Fruit fly (Drosophila melanogaster) whole organism, embryonic: ENCODE measurements around the gene CG1246.

ENCODE experiments used
- Adf1 ChIP-seq: fragments of 200-800 bp; sonication (Bioruptor generic); IDR thresholded peaks from 2 replicates; pipeline ENCODE4 v1.3.6; 2022; ENCODE audit warnings: missing biosample characterization, missing genetic modification characterization
- Antp ChIP-seq: fragments of 200-800 bp; sonication (Bioruptor generic); optimal IDR thresholded peaks from 3 replicates; lab custom pipeline; 2016; ENCODE audit warnings: missing biosample characterization, missing genetic modification characterization
- Bgb ChIP-seq: fragments of 200-800 bp; sonication (Bioruptor generic); IDR thresholded peaks from 2 replicates; pipeline ENCODE4 v1.3.6; 2022; ENCODE audit warnings: missing biosample characterization, missing genetic modification characterization; ENCODE audit not compliant: partially characterized antibody
- Bteb2 ChIP-seq: fragments of 200-800 bp; sonication (Bioruptor generic); optimal IDR thresholded peaks from 2 replicates; lab custom pipeline; 2016; ENCODE audit warnings: missing biosample characterization, missing genetic modification characterization
- CG10654 ChIP-seq: fragments of 200-800 bp; sonication (Bioruptor generic); optimal IDR thresholded peaks from 2 replicates; lab custom pipeline; 2016; ENCODE audit warnings: missing biosample characterization, missing genetic modification characterization
- CG17359 ChIP-seq: fragments of 200-800 bp; sonication (Bioruptor generic); optimal IDR thresholded peaks from 3 replicates; lab custom pipeline; 2018; ENCODE audit warnings: missing biosample characterization, mild to moderate bottlenecking, missing genetic modification characterization, moderate library complexity
- CG1832 ChIP-seq: fragments of 200-800 bp; sonication (Bioruptor generic); optimal IDR thresholded peaks from 2 replicates; lab custom pipeline; 2017; ENCODE audit warnings: missing biosample characterization, mild to moderate bottlenecking, missing genetic modification characterization, inconsistent platforms
- CG32772 ChIP-seq: fragments of 200-800 bp; sonication (Bioruptor generic); IDR thresholded peaks from 2 replicates; pipeline ENCODE4 v1.3.6; 2022; ENCODE audit warnings: missing biosample characterization, missing genetic modification characterization
- CG3847 ChIP-seq: fragments of 200-800 bp; sonication (Bioruptor generic); IDR thresholded peaks from 2 replicates; pipeline ENCODE4 v1.3.6; 2022; ENCODE audit warnings: missing biosample characterization, missing genetic modification characterization
- CG5953 ChIP-seq: fragments of 200-800 bp; sonication (Bioruptor generic); IDR thresholded peaks from 2 replicates; pipeline ENCODE4 v1.3.6; 2022; ENCODE audit warnings: missing biosample characterization, missing genetic modification characterization
- CG6272 ChIP-seq: fragments of 200-800 bp; sonication (Bioruptor generic); IDR thresholded peaks from 2 replicates; pipeline ENCODE4 v1.3.6; 2022; ENCODE audit warnings: missing biosample characterization, missing genetic modification characterization
- CG6791 ChIP-seq: fragments of 200-800 bp; sonication (Bioruptor generic); IDR thresholded peaks from 3 replicates; pipeline ENCODE4 v1.3.6; 2022; ENCODE audit warnings: missing biosample characterization, missing genetic modification characterization; ENCODE audit not compliant: partially characterized antibody
- D ChIP-seq, 2 experiments: fragments of 200-800 bp in 1 of 2; fragments of >200 bp in 1 of 2; sonication (Bioruptor generic) in 1 of 2; optimal IDR thresholded peaks; 2 replicates in 1 of 2; 3 replicates in 1 of 2; lab custom pipeline; 2017; ENCODE audit warnings: mild to moderate bottlenecking in 1 of 2, missing biosample characterization in 1 of 2, missing genetic modification characterization in 1 of 2, missing genetic modification reagents in 1 of 2
- D19A ChIP-seq: fragments of 200-800 bp; optimal IDR thresholded peaks from 3 replicates; lab custom pipeline; 2019; ENCODE audit warnings: missing biosample characterization, mild to moderate bottlenecking, missing genetic modification characterization, moderate library complexity
- Dfd ChIP-seq, 2 experiments: fragments of >200 bp; optimal IDR thresholded peaks; 2 replicates each; lab custom pipeline; 2017; ENCODE audit warnings: missing biosample characterization in 2 of 2, missing genetic modification characterization in 2 of 2
- E2f1 ChIP-seq: fragments of 200-800 bp; sonication (Bioruptor generic); IDR thresholded peaks from 2 replicates; pipeline ENCODE4 v1.3.6; 2022; ENCODE audit warnings: missing biosample characterization, missing genetic modification characterization
- ERR ChIP-seq: fragments of 200-800 bp; sonication (Bioruptor generic); optimal IDR thresholded peaks from 2 replicates; lab custom pipeline; 2016; ENCODE audit warnings: missing biosample characterization, missing genetic modification characterization
- Gsc ChIP-seq: fragments of 200-800 bp; sonication (Bioruptor generic); IDR thresholded peaks from 2 replicates; pipeline ENCODE4 v1.3.6; 2022; ENCODE audit warnings: missing biosample characterization, missing genetic modification characterization
- HmgZ ChIP-seq: fragments of 200-800 bp; sonication (Bioruptor generic); optimal IDR thresholded peaks from 2 replicates; lab custom pipeline; 2018; ENCODE audit warnings: missing biosample characterization, mild to moderate bottlenecking, missing genetic modification characterization
- Med ChIP-seq: fragments of 200-800 bp; sonication (Bioruptor generic); peaks from one replicate; lab custom pipeline; 2016; ENCODE audit warnings: missing biosample characterization, missing genetic modification characterization, mild to moderate bottlenecking, inconsistent platforms, moderate library complexity
- Oli ChIP-seq: fragments of 200-800 bp; sonication (Bioruptor generic); optimal IDR thresholded peaks from 2 replicates; lab custom pipeline; 2018; ENCODE audit warnings: missing biosample characterization, mild to moderate bottlenecking, missing genetic modification characterization, moderate library complexity
- Sox102F ChIP-seq: fragments of 200-800 bp; sonication (Bioruptor generic); optimal IDR thresholded peaks from 2 replicates; lab custom pipeline; 2018; ENCODE audit warnings: missing biosample characterization, mild to moderate bottlenecking, missing genetic modification characterization, moderate library complexity
- ab ChIP-seq: fragments of 200-800 bp; sonication (Bioruptor generic); optimal IDR thresholded peaks from 2 replicates; lab custom pipeline; 2016; ENCODE audit warnings: missing biosample characterization, missing genetic modification characterization
- br ChIP-seq: fragments of >200 bp; optimal IDR thresholded peaks from 2 replicates; lab custom pipeline; 2017
- cad ChIP-seq: fragments of >200 bp; optimal IDR thresholded peaks from 2 replicates; lab custom pipeline; 2017; ENCODE audit warnings: missing biosample characterization, missing genetic modification characterization
- chn ChIP-seq: fragments of 200-800 bp; sonication (Bioruptor generic); optimal IDR thresholded peaks from 2 replicates; lab custom pipeline; 2016; ENCODE audit warnings: missing biosample characterization, missing genetic modification characterization
- disco-r ChIP-seq: fragments of 200-800 bp; sonication (Bioruptor generic); optimal IDR thresholded peaks from 2 replicates; lab custom pipeline; 2016; ENCODE audit warnings: missing biosample characterization, missing genetic modification characterization
- fd96Cb ChIP-seq: fragments of 200-800 bp; sonication (Bioruptor generic); optimal IDR thresholded peaks from 2 replicates; lab custom pipeline; 2018; ENCODE audit warnings: missing biosample characterization, mild to moderate bottlenecking, missing genetic modification characterization, moderate library complexity
- inv ChIP-seq: fragments of 200-800 bp; sonication (Bioruptor generic); IDR thresholded peaks from 2 replicates; pipeline ENCODE4 v1.3.6; 2022; ENCODE audit warnings: missing biosample characterization, missing genetic modification characterization; ENCODE audit not compliant: partially characterized antibody
- jing ChIP-seq: fragments of 200-800 bp; sonication (Bioruptor generic); optimal IDR thresholded peaks from 2 replicates; lab custom pipeline; 2018; ENCODE audit warnings: missing biosample characterization, mild to moderate bottlenecking, missing genetic modification characterization
- lov ChIP-seq, 2 experiments: fragments of 200-800 bp in 1 of 2; fragments of >200 bp in 1 of 2; sonication (Bioruptor generic) in 1 of 2; IDR thresholded peaks in 1 of 2; optimal IDR thresholded peaks in 1 of 2; 2 replicates in 1 of 2; 3 replicates in 1 of 2; pipeline versions ENCODE4 v1.3.6 to Lab custom; 2017 to 2022; ENCODE audit warnings: missing biosample characterization in 1 of 2, missing genetic modification characterization in 1 of 2
- nmo ChIP-seq: fragments of 200-800 bp; sonication (Bioruptor generic); optimal IDR thresholded peaks from 2 replicates; lab custom pipeline; 2018; ENCODE audit warnings: missing biosample characterization, mild to moderate bottlenecking, missing genetic modification characterization, moderate library complexity
- repo ChIP-seq: fragments of 200-800 bp; sonication (Bioruptor generic); optimal IDR thresholded peaks from 2 replicates; lab custom pipeline; 2016; ENCODE audit warnings: missing biosample characterization, missing genetic modification characterization
- shn ChIP-seq: fragments of 200-800 bp; sonication (Bioruptor generic); optimal IDR thresholded peaks from 3 replicates; lab custom pipeline; 2016; ENCODE audit warnings: missing biosample characterization, missing genetic modification characterization
- z ChIP-seq: fragments of 200-800 bp; sonication (Bioruptor generic); IDR thresholded peaks from 3 replicates; pipeline ENCODE4 v1.3.6; 2022; ENCODE audit warnings: missing biosample characterization, missing genetic modification characterization

Gene CG1246

dm6 chr3L:2636023-2636968 lies 11.6 kb upstream of the CG1246 start (continued):
- peak; percentile 14 for TF ChIP-seq HmgZ (tag; lab: Kevin White, UChicago)
- TF ChIP-seq chn (GFP tag; lab: Kevin White, UChicago): no peak
- TF ChIP-seq disco-r (GFP tag; lab: Kevin White, UChicago): no peak
- peak; percentile 51; the same call in 1 of the 2 replicates for TF ChIP-seq Adf1 (GFP tag; lab: Robert Waterston, UW)
- TF ChIP-seq Antp (GFP tag; lab: Kevin White, UChicago): no peak
- TF ChIP-seq fd96Cb: peak; percentile 9
- TF ChIP-seq CG17359 (tag; lab: Kevin White, UChicago): peak; percentile 19
- no peak for TF ChIP-seq CG5953 (GFP tag; lab: Robert Waterston, UW)
- no peak; the same call in 1 of the 2 replicates for TF ChIP-seq E2f1
- peak; percentile 27 for TF ChIP-seq Oli (tag; lab: Kevin White, UChicago)
- peak; percentile 16 for TF ChIP-seq CG10654 (GFP tag; lab: Kevin White, UChicago)
- TF ChIP-seq Dfd (GFP tag; optimal IDR thresholded peaks at IDR 0.05; lab: Kevin White, UChicago): no peak
- TF ChIP-seq Sox102F (GFP tag; lab: Kevin White, UChicago): peak; percentile 51
- TF ChIP-seq nmo (GFP tag; lab: Kevin White, UChicago): peak; percentile 6
- TF ChIP-seq, all 482 proteins: peak for 56

- TF ChIP-seq CG1832: no peak
- TF ChIP-seq Bteb2 (GFP tag; lab: Kevin White, UChicago): no peak
- TF ChIP-seq repo (GFP tag; lab: Kevin White, UChicago): no peak
- no peak for TF ChIP-seq CG3847 (GFP tag; lab: Robert Waterston, UW)
- TF ChIP-seq jing: no peak
- TF ChIP-seq CG6272 (GFP tag; lab: Robert Waterston, UW): 0 out of 2 replicates have a peak, but pooled peaks have one; percentile 6
- no peak for TF ChIP-seq Bgb (GFP tag; lab: Robert Waterston, UW)
- no peak for TF ChIP-seq CG6791 (GFP tag; lab: Robert Waterston, UW)
- TF ChIP-seq nmo (GFP tag; lab: Kevin White, UChicago): no peak
- no peak for TF ChIP-seq z (GFP tag; lab: Robert Waterston, UW)
- no peak for TF ChIP-seq ab
- no peak for TF ChIP-seq CG32772
- TF ChIP-seq shn (GFP tag; lab: Kevin White, UChicago): no peak
- TF ChIP-seq lov (optimal IDR thresholded peaks at IDR 0.05; lab: Kevin White, UChicago): no peak
- 0 out of 3 replicates have a peak, but pooled peaks have one; percentile 16 for TF ChIP-seq lov (GFP tag; IDR thresholded peaks at IDR 0.05; lab: Robert Waterston, UW)
- peak; percentile 1 for TF ChIP-seq Med (GFP tag; lab: Kevin White, UChicago)
- TF ChIP-seq Gsc (GFP tag; lab: Robert Waterston, UW): no peak
Observed at dm6 chr3L:2643324-2643723, 4.5 kb upstream of the CG1246 start, which contains the start of gene CG14949. TSS of gene CG14949 (minus strand) at chr3L:2643424.

- TF ChIP-seq br (lab: Kevin White, UChicago) (no peak), D19A (tag; lab: Kevin White, UChicago) (no peak), ERR (no peak), inv (GFP tag; lab: Robert Waterston, UW) (no peak), cad (no peak), D (optimal IDR thresholded peaks at IDR 0.05; lab: Kevin White, UChicago) (no peak), D (GFP tag; optimal IDR thresholded peaks at IDR 0.05; lab: Kevin White, UChicago) (no peak)
Observed at dm6 chr3L:2645068-2645467, 2.8 kb upstream of the CG1246 start, which contains the start of gene CG1143. TSS of gene CG1143 (plus strand) at chr3L:2645368.
